Fruit fly (Drosophila melanogaster) whole organism, wandering third instar larva: Measurements from ENCODE around the gene Ilp5.
A peak's percentile ranks its signal among the peaks of the same experiment; 100 is the strongest.

Experiments
- Abd-B ChIP-seq: fragments of >200 bp; optimal IDR thresholded peaks from 2 replicates; lab custom pipeline; 2017; ENCODE audit warnings: missing biosample characterization, missing genetic modification characterization
- CG32264 ChIP-seq: fragments of 200-800 bp; sonication (Bioruptor generic); optimal IDR thresholded peaks from 2 replicates; lab custom pipeline; 2016; ENCODE audit warnings: missing biosample characterization, missing genetic modification characterization
- CG9705 ChIP-seq: fragments of 200-800 bp; sonication (Bioruptor generic); optimal IDR thresholded peaks from 2 replicates; lab custom pipeline; 2018; ENCODE audit warnings: missing biosample characterization, mild to moderate bottlenecking, missing genetic modification characterization
- CrebA ChIP-seq: fragments of 200-800 bp; sonication (Bioruptor generic); optimal IDR thresholded peaks from 2 replicates; lab custom pipeline; 2016; ENCODE audit warnings: missing biosample characterization, mild to moderate bottlenecking, missing genetic modification characterization, borderline replicate concordance
- Dfd ChIP-seq: fragments of >200 bp; optimal IDR thresholded peaks from 2 replicates; lab custom pipeline; 2017; ENCODE audit warnings: missing biosample characterization, missing genetic modification characterization
- Dif ChIP-seq: fragments of 200-275, 200-300 bp; sonication (Bioruptor generic); optimal IDR thresholded peaks from 2 replicates; lab custom pipeline; 2018; ENCODE audit warnings: missing biosample characterization, missing genetic modification characterization; ENCODE audit not compliant: partially characterized antibody
- GATAd ChIP-seq: sonication (Bioruptor generic); optimal IDR thresholded peaks from 2 replicates; lab custom pipeline; 2016; ENCODE audit warnings: missing biosample characterization, missing genetic modification characterization
- HLH106 ChIP-seq: fragments of 200-800 bp; optimal IDR thresholded peaks from 3 replicates; lab custom pipeline; 2019; ENCODE audit warnings: missing biosample characterization, mild to moderate bottlenecking, missing genetic modification characterization, moderate library complexity
- Hnf4 ChIP-seq: fragments of 200-800 bp; sonication (Bioruptor generic); optimal IDR thresholded peaks from 2 replicates; lab custom pipeline; 2016; ENCODE audit warnings: missing biosample characterization, mild to moderate bottlenecking, missing genetic modification characterization
- Hr78 ChIP-seq: fragments of >200 bp; optimal IDR thresholded peaks from 2 replicates; lab custom pipeline; 2017; ENCODE audit warnings: missing biosample characterization, missing genetic modification characterization
- Hr83 ChIP-seq: fragments of 200-300 bp; sonication (Bioruptor generic); optimal IDR thresholded peaks from 2 replicates; lab custom pipeline; 2016; ENCODE audit warnings: missing biosample characterization, mild to moderate bottlenecking, missing genetic modification characterization, moderate library complexity; ENCODE audit not compliant: poor library complexity, severe bottlenecking
- Jra ChIP-seq: sonication (Bioruptor generic); optimal IDR thresholded peaks from 2 replicates; lab custom pipeline; 2016; ENCODE audit warnings: missing biosample characterization, missing genetic modification characterization
- Mio ChIP-seq: sonication (Bioruptor generic); optimal IDR thresholded peaks from 2 replicates; lab custom pipeline; 2016; ENCODE audit warnings: missing biosample characterization, missing genetic modification characterization
- Myc ChIP-seq: fragments of >200 bp; optimal IDR thresholded peaks from 2 replicates; lab custom pipeline; 2017
- N ChIP-seq: fragments of >200 bp; optimal IDR thresholded peaks from 2 replicates; lab custom pipeline; 2018; ENCODE audit warnings: missing biosample characterization, missing external identifiers, missing genetic modification characterization
- OdsH ChIP-seq: fragments of 200-800 bp; sonication (Bioruptor generic); optimal IDR thresholded peaks from 2 replicates; lab custom pipeline; 2016; ENCODE audit warnings: missing biosample characterization, mild to moderate bottlenecking, missing genetic modification characterization
- Rel ChIP-seq, 2 experiments: fragments of 200-800 bp; sonication (Bioruptor generic) in 1 of 2; optimal IDR thresholded peaks; 2 replicates in 1 of 2; 3 replicates in 1 of 2; lab custom pipeline; 2016 to 2019; ENCODE audit warnings: mild to moderate bottlenecking in 2 of 2, missing biosample characterization in 2 of 2, missing genetic modification characterization in 2 of 2, moderate library complexity in 1 of 2
- Sp1 ChIP-seq: fragments of 200-800 bp; sonication (Bioruptor generic); optimal IDR thresholded peaks from 3 replicates; lab custom pipeline; 2019; ENCODE audit warnings: missing biosample characterization, mild to moderate bottlenecking, missing genetic modification characterization, moderate library complexity
- Vsx2 ChIP-seq: fragments of 200-300, 225-300 bp; sonication (Bioruptor generic); optimal IDR thresholded peaks from 2 replicates; lab custom pipeline; 2018; ENCODE audit warnings: missing biosample characterization, missing genetic modification characterization; ENCODE audit not compliant: partially characterized antibody
- br ChIP-seq: fragments of 200-800 bp; sonication (Bioruptor generic); optimal IDR thresholded peaks from 2 replicates; lab custom pipeline; 2016; ENCODE audit warnings: missing biosample characterization, missing genetic modification characterization
- brk ChIP-seq: fragments of 200-800 bp; sonication (Bioruptor generic); optimal IDR thresholded peaks from 2 replicates; lab custom pipeline; 2016; ENCODE audit warnings: missing biosample characterization, mild to moderate bottlenecking, missing genetic modification characterization
- dl ChIP-seq, 2 experiments: fragments of 175-275, 200-275 bp in 1 of 2; fragments of 200-275 bp in 1 of 2; sonication (Bioruptor generic); optimal IDR thresholded peaks; lab custom pipeline; 2018; ENCODE audit warnings: mild to moderate bottlenecking in 2 of 2, missing biosample characterization in 2 of 2, missing genetic modification characterization in 2 of 2, moderate library complexity in 2 of 2; ENCODE audit not compliant: partially characterized antibody in 2 of 2, insufficient read depth in 1 of 2
- dmrt93B ChIP-seq: fragments of 200-800 bp; sonication (Bioruptor generic); optimal IDR thresholded peaks from 2 replicates; lab custom pipeline; 2018; ENCODE audit warnings: missing biosample characterization, mild to moderate bottlenecking, missing genetic modification characterization
- dsf ChIP-seq: sonication (Bioruptor generic); optimal IDR thresholded peaks from 2 replicates; lab custom pipeline; 2016; ENCODE audit warnings: missing biosample characterization, missing genetic modification characterization, borderline replicate concordance
- ey ChIP-seq: fragments of 200-800 bp; sonication (Bioruptor generic); optimal IDR thresholded peaks from 2 replicates; lab custom pipeline; 2016; ENCODE audit warnings: missing biosample characterization, missing genetic modification characterization
- foxo ChIP-seq, 2 experiments: fragments of 200-800 bp; sonication (Bioruptor generic); optimal IDR thresholded peaks; 2 replicates in 1 of 2; 3 replicates in 1 of 2; lab custom pipeline; 2016 to 2017; ENCODE audit warnings: missing biosample characterization in 2 of 2, missing genetic modification characterization in 2 of 2
- fru ChIP-seq: fragments of 200-800 bp; sonication (Bioruptor generic); optimal IDR thresholded peaks from 3 replicates; lab custom pipeline; 2016; ENCODE audit warnings: missing biosample characterization, mild to moderate bottlenecking, missing genetic modification characterization
- h ChIP-seq: fragments of 200-800 bp; sonication (Bioruptor generic); optimal IDR thresholded peaks from 3 replicates; lab custom pipeline; 2016; ENCODE audit warnings: missing biosample characterization, mild to moderate bottlenecking, missing genetic modification characterization
- jim ChIP-seq: fragments of 175-275, 200-325 bp; sonication (Bioruptor generic); optimal IDR thresholded peaks from 2 replicates; lab custom pipeline; 2016; ENCODE audit warnings: missing biosample characterization, mild to moderate bottlenecking, missing genetic modification characterization
- lola ChIP-seq: fragments of >200 bp; optimal IDR thresholded peaks from 2 replicates; lab custom pipeline; 2017; ENCODE audit warnings: missing biosample characterization, missing genetic modification characterization
- pan ChIP-seq: fragments of >200 bp; optimal IDR thresholded peaks from 2 replicates; lab custom pipeline; 2017
- psq ChIP-seq: fragments of 200-800 bp; sonication (Bioruptor generic); optimal IDR thresholded peaks from 3 replicates; lab custom pipeline; 2017; ENCODE audit warnings: missing biosample characterization, mild to moderate bottlenecking, missing genetic modification characterization, moderate library complexity
- rgr ChIP-seq: fragments of 200-800 bp; sonication (Bioruptor generic); optimal IDR thresholded peaks from 3 replicates; lab custom pipeline; 2016; ENCODE audit warnings: missing biosample characterization, mild to moderate bottlenecking, missing genetic modification characterization
- sage ChIP-seq: fragments of 200-800 bp; sonication (Bioruptor generic); optimal IDR thresholded peaks from 2 replicates; lab custom pipeline; 2016; ENCODE audit warnings: missing biosample characterization, mild to moderate bottlenecking, missing genetic modification characterization
- sv ChIP-seq: fragments of 200-800 bp; sonication (Bioruptor generic); optimal IDR thresholded peaks from 3 replicates; lab custom pipeline; 2016; ENCODE audit warnings: missing biosample characterization, missing genetic modification characterization
- tai ChIP-seq: sonication (Bioruptor generic); optimal IDR thresholded peaks from 2 replicates; lab custom pipeline; 2016; ENCODE audit warnings: missing biosample characterization, missing genetic modification characterization
- usp ChIP-seq: fragments of >200 bp; optimal IDR thresholded peaks from 2 replicates; lab custom pipeline; 2017; ENCODE audit warnings: missing biosample characterization, missing genetic modification characterization
- woc ChIP-seq: sonication (Bioruptor generic); optimal IDR thresholded peaks from 2 replicates; lab custom pipeline; 2016; ENCODE audit warnings: missing biosample characterization, mild to moderate bottlenecking, missing genetic modification characterization

Ilp5 gene

DNA sequence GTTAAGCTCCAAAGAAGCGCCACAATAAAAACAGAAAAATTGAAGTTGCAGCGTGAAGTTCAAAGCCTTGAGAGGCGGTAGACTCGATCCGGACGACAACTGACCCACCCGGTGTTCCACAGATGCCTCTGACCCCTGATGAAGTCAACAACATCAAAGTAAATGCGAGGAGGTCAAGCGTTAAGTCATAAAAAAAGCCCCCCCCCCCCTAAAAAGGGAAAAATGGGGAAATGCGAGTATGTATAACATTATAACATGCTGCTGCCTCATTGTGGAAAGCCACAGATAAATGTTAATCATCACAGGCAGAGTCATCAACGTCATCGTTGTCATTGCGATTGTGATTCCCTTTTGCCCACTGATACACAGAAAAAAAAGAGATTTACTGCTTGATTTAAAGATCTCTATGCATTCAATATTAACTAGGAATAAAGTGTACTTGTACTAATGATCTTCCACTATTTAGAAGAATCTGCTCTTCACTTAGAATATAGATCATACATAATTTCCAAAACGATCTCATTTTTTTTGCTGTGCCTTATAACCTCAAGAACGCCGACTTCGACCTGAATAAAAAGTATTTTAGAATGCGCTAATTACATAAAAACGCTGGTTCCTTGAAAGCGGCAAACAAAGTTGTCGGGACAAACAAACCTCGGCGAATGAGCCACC lies 27.4 kb upstream of the Ilp5 start:
- no peak for TF ChIP-seq CG32264

DNA sequence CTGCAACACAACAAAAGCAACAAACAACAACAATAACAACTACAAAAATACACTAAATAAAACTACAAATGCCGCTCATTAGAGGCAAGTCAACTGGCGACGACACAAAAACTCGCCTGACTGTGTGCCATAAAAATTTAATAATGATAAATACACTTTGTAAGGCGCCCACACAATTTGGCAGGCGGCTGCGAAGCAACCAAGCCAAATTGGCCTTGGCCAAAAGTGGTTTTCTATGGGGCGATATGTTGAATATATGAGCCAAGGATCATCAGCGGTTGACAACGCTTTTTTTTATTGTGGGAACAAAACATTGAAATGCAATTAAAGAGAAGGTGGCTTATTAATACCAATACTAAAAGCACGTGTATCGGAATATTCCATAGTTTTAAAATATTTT lies 26.4 kb upstream of the Ilp5 start:
- TF ChIP-seq fru (GFP tag; lab: Kevin White, UChicago), result no peak
- no peak for TF ChIP-seq Hnf4 (GFP tag; lab: Kevin White, UChicago)
- no peak for TF ChIP-seq OdsH
- no peak for TF ChIP-seq dmrt93B
- no peak for TF ChIP-seq GATAd (GFP tag; lab: Kevin White, UChicago)
- TF ChIP-seq CG32264, result no peak
- TF ChIP-seq Mio (GFP tag; lab: Kevin White, UChicago), result no peak
- no peak for TF ChIP-seq Dfd
- TF ChIP-seq ey (GFP tag; lab: Kevin White, UChicago), result no peak
- TF ChIP-seq CG9705 (GFP tag; lab: Kevin White, UChicago), result no peak
- TF ChIP-seq br, result no peak
- no peak for TF ChIP-seq usp
- TF ChIP-seq foxo (GFP tag; optimal IDR thresholded peaks at IDR 0.05; lab: Kevin White, UChicago), result no peak

DNA sequence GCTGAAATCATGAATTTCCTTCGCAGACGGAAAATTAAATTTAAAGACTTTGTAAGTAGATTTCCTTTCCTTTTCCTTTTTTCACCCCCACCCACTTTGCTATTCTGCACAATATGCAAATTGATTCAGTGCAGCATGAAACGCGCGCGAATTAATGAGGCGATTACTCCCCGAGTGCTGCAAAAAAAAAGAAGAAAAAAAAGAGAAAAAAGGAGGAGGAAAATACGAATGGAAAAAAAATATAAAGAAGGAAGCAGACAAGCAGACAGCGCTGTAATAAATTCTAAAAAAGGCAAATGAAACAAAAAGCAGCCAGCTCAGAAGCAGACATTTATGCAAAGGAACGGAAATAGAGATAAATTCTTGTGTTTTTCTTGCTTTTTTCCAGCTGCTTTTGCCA lies 25.0 kb upstream of the Ilp5 start:
- TF ChIP-seq tai (GFP tag; lab: Kevin White, UChicago), result no peak
- no peak for TF ChIP-seq jim (GFP tag; lab: Kevin White, UChicago)
- TF ChIP-seq br, result no peak
- no peak for TF ChIP-seq dmrt93B
- no peak for TF ChIP-seq foxo (GFP tag; optimal IDR thresholded peaks at IDR 0.05; lab: Kevin White, UChicago)
- TF ChIP-seq lola (GFP tag; lab: Kevin White, UChicago), result no peak
- no peak for TF ChIP-seq CG32264
- TF ChIP-seq ey (GFP tag; lab: Kevin White, UChicago), result no peak
- no peak for TF ChIP-seq psq
- no peak for TF ChIP-seq Hr83 (GFP tag; lab: Kevin White, UChicago)
- TF ChIP-seq sage, result no peak
- no peak for TF ChIP-seq dsf
- TF ChIP-seq pan (lab: Kevin White, UChicago), result no peak
- no peak for TF ChIP-seq N (GFP tag; lab: Kevin White, UChicago)
- no peak for TF ChIP-seq Sp1 (GFP tag; lab: Kevin White, UChicago)
- TF ChIP-seq h (GFP tag; lab: Kevin White, UChicago), result no peak
- TF ChIP-seq CG9705 (GFP tag; lab: Kevin White, UChicago), result no peak
- TF ChIP-seq OdsH, result no peak

DNA sequence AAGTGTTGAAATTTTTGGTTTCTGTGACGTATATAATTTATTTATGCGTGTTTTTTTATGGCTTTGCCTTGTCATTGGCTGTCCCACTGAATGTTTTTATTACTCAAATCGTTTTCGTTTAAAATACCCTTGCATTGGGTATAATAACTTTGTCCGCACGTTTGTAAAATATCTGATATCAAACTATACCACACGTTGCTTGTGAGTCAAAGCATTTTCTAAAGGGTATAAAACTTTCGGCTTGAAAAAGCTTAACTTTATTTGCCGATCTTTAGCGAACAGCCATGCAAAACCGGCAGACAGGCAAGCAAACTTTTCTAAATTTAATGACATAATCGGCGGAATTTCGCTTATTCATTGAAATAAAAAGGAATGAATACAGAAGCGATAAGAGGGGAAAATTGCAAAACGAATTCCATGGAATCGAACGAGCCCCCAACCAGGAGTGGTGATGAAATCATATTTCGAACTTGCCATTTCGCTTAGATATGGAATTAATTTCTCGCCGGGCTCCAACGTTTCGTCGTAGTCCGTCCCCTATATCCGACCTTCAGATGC lies 23.8 kb upstream of the Ilp5 start:
- TF ChIP-seq jim (GFP tag; lab: Kevin White, UChicago), result no peak
- TF ChIP-seq dsf, result no peak
- peak; percentile 65 for TF ChIP-seq rgr (GFP tag; lab: Kevin White, UChicago)
- no peak for TF ChIP-seq tai (GFP tag; lab: Kevin White, UChicago)
- no peak for TF ChIP-seq pan (lab: Kevin White, UChicago)
- no peak for TF ChIP-seq brk (GFP tag; lab: Kevin White, UChicago)
- peak in 1 of 2 experiments; percentile 54 for TF ChIP-seq foxo (GFP tag; optimal IDR thresholded peaks at IDR 0.05; lab: Kevin White, UChicago)
- TF ChIP-seq Hr83 (GFP tag; lab: Kevin White, UChicago), result no peak
- no peak for TF ChIP-seq Dif (GFP tag; lab: Kevin White, UChicago)
- no peak for TF ChIP-seq dmrt93B
- TF ChIP-seq Hr78 (GFP tag; lab: Kevin White, UChicago), result no peak
- TF ChIP-seq h (GFP tag; lab: Kevin White, UChicago), result peak; percentile 61
- no peak for TF ChIP-seq Hnf4 (GFP tag; lab: Kevin White, UChicago)
- TF ChIP-seq woc (GFP tag; lab: Kevin White, UChicago), result peak; percentile 41
- TF ChIP-seq usp, result no peak
- peak; percentile 60 for TF ChIP-seq ey (GFP tag; lab: Kevin White, UChicago)
- TF ChIP-seq Mio (GFP tag; lab: Kevin White, UChicago), result no peak
- no peak for TF ChIP-seq CrebA (GFP tag; lab: Kevin White, UChicago)
- TF ChIP-seq lola (GFP tag; lab: Kevin White, UChicago), result no peak
- peak; percentile 49 for TF ChIP-seq HLH106 (tag; lab: Kevin White, UChicago)
- TF ChIP-seq CG9705 (GFP tag; lab: Kevin White, UChicago), result no peak
- TF ChIP-seq fru (GFP tag; lab: Kevin White, UChicago), result peak; percentile 9
- TF ChIP-seq OdsH, result peak; percentile 28
- TF ChIP-seq Rel (GFP tag; optimal IDR thresholded peaks at IDR 0.05; lab: Kevin White, UChicago), result no peak
- TF ChIP-seq Rel (tag; optimal IDR thresholded peaks at IDR 0.05; lab: Kevin White, UChicago), result no peak
- TF ChIP-seq br, result peak; percentile 32
- TF ChIP-seq Jra (GFP tag; lab: Kevin White, UChicago), result no peak
- no peak for TF ChIP-seq GATAd (GFP tag; lab: Kevin White, UChicago)
- TF ChIP-seq Dfd, result no peak
- no peak for TF ChIP-seq dl (GFP tag; optimal IDR thresholded peaks at IDR 0.05; lab: Kevin White, UChicago; ENCODE audit: insufficient read depth in 1 of 2, partially characterized antibody in 2 of 2)
- no peak for TF ChIP-seq sv (GFP tag; lab: Kevin White, UChicago)
- no peak for TF ChIP-seq Myc (lab: Kevin White, UChicago)
- TF ChIP-seq Vsx2, result no peak
- TF ChIP-seq psq, result peak; percentile 44
- peak; percentile 16 for TF ChIP-seq Sp1 (GFP tag; lab: Kevin White, UChicago)
- no peak for TF ChIP-seq N (GFP tag; lab: Kevin White, UChicago)
- TF ChIP-seq sage, result no peak
- TF ChIP-seq CG32264, result no peak
- TF ChIP-seq Abd-B (GFP tag; lab: Kevin White, UChicago), result no peak
